Fruit fly (Drosophila melanogaster) whole organism, embryonic: ENCODE data around the gene pnr.
A peak's percentile ranks its signal among the peaks of the same experiment; 100 is the strongest.

Experiments
- Aef1 ChIP-seq: fragments of 200-800 bp; sonication (Bioruptor generic); IDR thresholded peaks from 3 replicates; pipeline ENCODE4 v1.3.6; 2022; ENCODE audit warnings: missing biosample characterization, missing genetic modification characterization
- CG10543 ChIP-seq: fragments of 200-800 bp; sonication (Bioruptor generic); optimal IDR thresholded peaks from 3 replicates; lab custom pipeline; 2017; ENCODE audit warnings: missing biosample characterization, mild to moderate bottlenecking, missing genetic modification characterization, moderate library complexity
- CG11085 ChIP-seq: fragments of 200-800 bp; sonication (Bioruptor generic); IDR thresholded peaks from 2 replicates; pipeline ENCODE4 v1.3.6; 2022; ENCODE audit warnings: missing biosample characterization, missing genetic modification characterization
- CG12155 ChIP-seq: fragments of 200-800 bp; sonication (Bioruptor generic); optimal IDR thresholded peaks from 3 replicates; lab custom pipeline; 2016; ENCODE audit warnings: missing biosample characterization, missing genetic modification characterization
- CG13424 ChIP-seq: fragments of 200-800 bp; sonication (Bioruptor generic); optimal IDR thresholded peaks from 2 replicates; lab custom pipeline; 2019; ENCODE audit warnings: missing biosample characterization, mild to moderate bottlenecking, missing genetic modification characterization, moderate library complexity
- CG13775 ChIP-seq: fragments of 200-800 bp; sonication (Bioruptor generic); optimal IDR thresholded peaks from 3 replicates; lab custom pipeline; 2017; ENCODE audit warnings: missing biosample characterization, mild to moderate bottlenecking, missing genetic modification characterization
- CG17359 ChIP-seq: fragments of 200-800 bp; sonication (Bioruptor generic); optimal IDR thresholded peaks from 3 replicates; lab custom pipeline; 2018; ENCODE audit warnings: missing biosample characterization, mild to moderate bottlenecking, missing genetic modification characterization, moderate library complexity
- CG18262 ChIP-seq: fragments of 200-800 bp; optimal IDR thresholded peaks from 3 replicates; lab custom pipeline; 2019; ENCODE audit warnings: missing biosample characterization, mild to moderate bottlenecking, missing genetic modification characterization, moderate library complexity
- CG2199 ChIP-seq: fragments of 200-800 bp; sonication (Bioruptor generic); IDR thresholded peaks from 3 replicates; pipeline ENCODE4 v1.3.6; 2022; ENCODE audit warnings: missing biosample characterization, missing genetic modification characterization
- CG34376 ChIP-seq: fragments of 200-800 bp; sonication (Bioruptor generic); optimal IDR thresholded peaks from 2 replicates; lab custom pipeline; 2018; ENCODE audit warnings: missing biosample characterization, mild to moderate bottlenecking, missing genetic modification characterization
- CG34422 ChIP-seq: fragments of 200-800 bp; sonication (Bioruptor generic); IDR thresholded peaks from 3 replicates; pipeline ENCODE4 v1.3.6; 2022; ENCODE audit warnings: missing biosample characterization, missing genetic modification characterization
- CG7839 ChIP-seq: fragments of 200-800 bp; sonication (Bioruptor generic); optimal IDR thresholded peaks from 3 replicates; lab custom pipeline; 2018; ENCODE audit warnings: missing biosample characterization, mild to moderate bottlenecking, missing genetic modification characterization, moderate library complexity
- CG8359 ChIP-seq: fragments of 200-800 bp; sonication (Bioruptor generic); optimal IDR thresholded peaks from 2 replicates; lab custom pipeline; 2017; ENCODE audit warnings: missing biosample characterization, mild to moderate bottlenecking, missing genetic modification characterization, borderline replicate concordance
- D ChIP-seq, 2 experiments: fragments of 200-800 bp in 1 of 2; fragments of >200 bp in 1 of 2; sonication (Bioruptor generic) in 1 of 2; optimal IDR thresholded peaks; 2 replicates in 1 of 2; 3 replicates in 1 of 2; lab custom pipeline; 2017; ENCODE audit warnings: mild to moderate bottlenecking in 1 of 2, missing biosample characterization in 1 of 2, missing genetic modification characterization in 1 of 2, missing genetic modification reagents in 1 of 2
- Deaf1 ChIP-seq: fragments of 200-800 bp; optimal IDR thresholded peaks from 3 replicates; lab custom pipeline; 2019; ENCODE audit warnings: missing biosample characterization, mild to moderate bottlenecking, missing genetic modification characterization, moderate library complexity
- Kr ChIP-seq: fragments of 200-800 bp; sonication (Bioruptor generic); optimal IDR thresholded peaks from 2 replicates; lab custom pipeline; 2017; ENCODE audit warnings: missing biosample characterization, mild to moderate bottlenecking, missing genetic modification characterization
- MBD-R2 ChIP-seq: fragments of 200-800 bp; sonication (Bioruptor generic); IDR thresholded peaks from 2 replicates; pipeline ENCODE4 v1.3.6; 2022; ENCODE audit warnings: missing biosample characterization, missing genetic modification characterization
- MTF-1 ChIP-seq: fragments of 200-800 bp; sonication (Bioruptor generic); optimal IDR thresholded peaks from 2 replicates; lab custom pipeline; 2018; ENCODE audit warnings: missing biosample characterization, mild to moderate bottlenecking, missing genetic modification characterization, borderline replicate concordance
- Mes4 ChIP-seq: fragments of 200-800 bp; sonication (Bioruptor generic); optimal IDR thresholded peaks from 2 replicates; lab custom pipeline; 2016; ENCODE audit warnings: missing biosample characterization, missing genetic modification characterization
- Myb ChIP-seq: fragments of 200-800 bp; sonication (Bioruptor generic); optimal IDR thresholded peaks from 2 replicates; lab custom pipeline; 2016; ENCODE audit warnings: missing biosample characterization, missing genetic modification characterization
- Neu2 ChIP-seq: fragments of 200-800 bp; sonication (Bioruptor generic); optimal IDR thresholded peaks from 3 replicates; lab custom pipeline; 2016; ENCODE audit warnings: missing biosample characterization, missing genetic modification characterization, borderline replicate concordance
- Sox102F ChIP-seq: fragments of 200-800 bp; sonication (Bioruptor generic); optimal IDR thresholded peaks from 2 replicates; lab custom pipeline; 2018; ENCODE audit warnings: missing biosample characterization, mild to moderate bottlenecking, missing genetic modification characterization, moderate library complexity
- Xrp1 ChIP-seq: fragments of 200-800 bp; sonication (Bioruptor generic); IDR thresholded peaks from 2 replicates; pipeline ENCODE4 v1.3.6; 2022; ENCODE audit warnings: missing biosample characterization, missing genetic modification characterization
- az2 ChIP-seq: fragments of 200-800 bp; sonication (Bioruptor generic); optimal IDR thresholded peaks from 3 replicates; lab custom pipeline; 2016; ENCODE audit warnings: missing biosample characterization, missing genetic modification characterization
- bsh ChIP-seq, 2 experiments: fragments of 200-800 bp; sonication (Bioruptor generic); optimal IDR thresholded peaks; 2 replicates each; lab custom pipeline; 2017 to 2018; ENCODE audit warnings: mild to moderate bottlenecking in 2 of 2, missing biosample characterization in 2 of 2, missing genetic modification characterization in 2 of 2, moderate library complexity in 1 of 2
- cad ChIP-seq: fragments of >200 bp; optimal IDR thresholded peaks from 2 replicates; lab custom pipeline; 2017; ENCODE audit warnings: missing biosample characterization, missing genetic modification characterization
- caup ChIP-seq: fragments of 200-800 bp; sonication (Bioruptor generic); optimal IDR thresholded peaks from 3 replicates; lab custom pipeline; 2017; ENCODE audit warnings: missing biosample characterization, mild to moderate bottlenecking, missing genetic modification characterization, moderate library complexity; ENCODE audit not compliant: severe bottlenecking
- da ChIP-seq: fragments of 200-800 bp; sonication (Bioruptor generic); optimal IDR thresholded peaks from 2 replicates; lab custom pipeline; 2016; ENCODE audit warnings: missing biosample characterization, missing genetic modification characterization
- disco-r ChIP-seq: fragments of 200-800 bp; sonication (Bioruptor generic); optimal IDR thresholded peaks from 2 replicates; lab custom pipeline; 2016; ENCODE audit warnings: missing biosample characterization, missing genetic modification characterization
- ems ChIP-seq: fragments of 200-800 bp; sonication (Bioruptor generic); optimal IDR thresholded peaks from 3 replicates; lab custom pipeline; 2016; ENCODE audit warnings: missing biosample characterization, missing genetic modification characterization
- en ChIP-seq: fragments of 200-800 bp; sonication (Bioruptor generic); optimal IDR thresholded peaks from 2 replicates; lab custom pipeline; 2016; ENCODE audit warnings: missing biosample characterization, missing genetic modification characterization
- mirr ChIP-seq: fragments of 200-800 bp; sonication (Bioruptor generic); optimal IDR thresholded peaks from 3 replicates; lab custom pipeline; 2018; ENCODE audit warnings: missing biosample characterization, mild to moderate bottlenecking, missing genetic modification characterization
- nom ChIP-seq: fragments of 200-800 bp; sonication (Bioruptor generic); optimal IDR thresholded peaks from 2 replicates; lab custom pipeline; 2017; ENCODE audit warnings: missing biosample characterization, missing genetic modification characterization, mild to moderate bottlenecking, moderate library complexity, missing genetic modification reagents
- peb ChIP-seq: fragments of 200-800 bp; sonication (Bioruptor generic); IDR thresholded peaks from 2 replicates; pipeline ENCODE4 v1.3.6; 2022; ENCODE audit warnings: missing biosample characterization, missing genetic modification characterization
- pfk ChIP-seq: fragments of 200-800 bp; sonication (Bioruptor generic); optimal IDR thresholded peaks from 2 replicates; lab custom pipeline; 2018; ENCODE audit warnings: missing biosample characterization, mild to moderate bottlenecking, missing genetic modification characterization, moderate library complexity
- pho ChIP-seq: fragments of 200-800 bp; sonication (Bioruptor generic); optimal IDR thresholded peaks from 2 replicates; lab custom pipeline; 2016; ENCODE audit warnings: missing biosample characterization, missing genetic modification characterization
- rib ChIP-seq: fragments of 200-800 bp; sonication (Bioruptor generic); IDR thresholded peaks from 2 replicates; pipeline ENCODE4 v1.3.6; 2022; ENCODE audit warnings: missing biosample characterization, missing genetic modification characterization
- so ChIP-seq: fragments of 200-800 bp; sonication (Bioruptor generic); IDR thresholded peaks from 3 replicates; pipeline ENCODE4 v1.3.6; 2022; ENCODE audit warnings: missing biosample characterization, missing genetic modification characterization
- ssp ChIP-seq: fragments of 200-800 bp; sonication (Bioruptor generic); IDR thresholded peaks from 2 replicates; pipeline ENCODE4 v1.3.6; 2022; ENCODE audit warnings: missing biosample characterization, missing genetic modification characterization
- sug ChIP-seq: fragments of 200-800 bp; optimal IDR thresholded peaks from 2 replicates; lab custom pipeline; 2019; ENCODE audit warnings: missing biosample characterization, mild to moderate bottlenecking, missing genetic modification characterization, moderate library complexity
- tll ChIP-seq, 2 experiments: fragments of 200-800 bp in 1 of 2; fragments of >200 bp in 1 of 2; sonication (Bioruptor generic) in 1 of 2; optimal IDR thresholded peaks; 2 replicates each; lab custom pipeline; 2017 to 2019; ENCODE audit warnings: missing biosample characterization in 2 of 2, missing genetic modification characterization in 2 of 2, mild to moderate bottlenecking in 1 of 2, moderate library complexity in 1 of 2
- wor ChIP-seq: fragments of 200-800 bp; sonication (Bioruptor generic); IDR thresholded peaks from 2 replicates; pipeline ENCODE4 v1.3.6; 2022; ENCODE audit warnings: missing biosample characterization, missing genetic modification characterization
- zen ChIP-seq: fragments of 200-800 bp; sonication (Bioruptor generic); optimal IDR thresholded peaks from 3 replicates; lab custom pipeline; 2018; ENCODE audit warnings: missing biosample characterization, mild to moderate bottlenecking, missing genetic modification characterization, moderate library complexity

The pnr gene

DNA sequence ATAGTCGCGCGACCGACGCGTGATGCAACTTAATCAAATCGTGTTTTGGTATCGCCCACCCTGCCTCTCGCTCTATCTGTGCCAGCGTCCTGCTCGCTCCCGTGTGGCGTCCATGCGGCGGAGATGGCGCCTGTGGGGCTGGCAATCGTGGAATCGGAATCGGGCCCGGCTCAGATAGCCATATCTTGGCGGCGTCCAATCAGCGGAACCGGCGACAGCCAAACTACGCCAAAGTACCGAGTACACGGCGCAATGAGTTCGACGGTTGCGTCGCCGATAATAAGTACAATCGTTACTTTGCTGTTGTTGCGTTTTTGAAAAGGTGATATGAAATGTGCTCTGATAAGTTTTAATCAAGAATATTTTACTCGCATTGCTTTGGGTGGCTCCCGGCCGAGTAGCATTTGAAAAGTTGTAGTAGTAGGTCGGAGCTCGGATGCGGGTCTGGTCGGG, 40.1 kb upstream of the pnr start, which contains the start of gene srp (continued):
- TF ChIP-seq mirr (GFP tag; lab: Kevin White, UChicago) (peak; percentile 86), Mes4 (GFP tag; lab: Kevin White, UChicago) (no peak), wor (GFP tag; lab: Robert Waterston, UW) (no peak), Aef1 (GFP tag; lab: Robert Waterston, UW) (no peak), Deaf1 (peak; percentile 78)

DNA sequence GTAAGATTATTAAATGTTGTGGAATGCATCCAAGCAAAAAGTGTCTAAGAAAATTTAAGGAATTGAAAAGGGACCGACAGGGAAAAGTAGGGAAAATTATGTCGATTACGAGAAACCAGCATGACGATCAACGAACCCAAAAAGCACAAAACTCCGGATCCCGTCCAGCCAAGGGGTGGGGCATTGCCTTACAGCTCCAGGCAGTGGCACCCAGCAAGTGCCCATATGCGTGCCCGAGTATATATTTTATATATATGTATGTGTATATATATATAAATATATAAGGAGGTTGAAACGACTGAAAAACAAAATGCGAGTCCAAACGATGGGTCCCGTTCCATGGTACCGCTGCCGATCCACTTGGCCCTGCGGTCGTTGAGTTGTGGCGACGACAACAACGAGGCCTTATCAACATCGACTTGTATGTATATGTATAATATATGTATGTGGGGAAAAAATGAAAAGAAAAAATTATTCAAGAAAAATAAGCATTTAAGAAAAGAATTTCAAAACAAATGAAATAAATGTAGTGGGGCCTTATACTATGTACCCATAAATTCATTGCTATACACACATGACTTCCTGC, 38.7 kb upstream of the pnr start:
- TF ChIP-seq CG10543 (GFP tag; lab: Kevin White, UChicago) (peak; percentile 34), ems (GFP tag; lab: Kevin White, UChicago) (no peak), CG2199 (GFP tag; lab: Robert Waterston, UW) (no peak), caup (GFP tag; lab: Kevin White, UChicago) (no peak), Deaf1 (peak; percentile 66), nom (GFP tag; lab: Kevin White, UChicago) (peak; percentile 55), CG34376 (GFP tag; lab: Kevin White, UChicago) (peak; percentile 47), sug (tag; lab: Kevin White, UChicago) (peak; percentile 18), az2 (GFP tag; lab: Kevin White, UChicago) (no peak), bsh (GFP tag; optimal IDR thresholded peaks at IDR 0.05; lab: Kevin White, UChicago) (peak in 1 of 2 experiments; percentile 6)

DNA sequence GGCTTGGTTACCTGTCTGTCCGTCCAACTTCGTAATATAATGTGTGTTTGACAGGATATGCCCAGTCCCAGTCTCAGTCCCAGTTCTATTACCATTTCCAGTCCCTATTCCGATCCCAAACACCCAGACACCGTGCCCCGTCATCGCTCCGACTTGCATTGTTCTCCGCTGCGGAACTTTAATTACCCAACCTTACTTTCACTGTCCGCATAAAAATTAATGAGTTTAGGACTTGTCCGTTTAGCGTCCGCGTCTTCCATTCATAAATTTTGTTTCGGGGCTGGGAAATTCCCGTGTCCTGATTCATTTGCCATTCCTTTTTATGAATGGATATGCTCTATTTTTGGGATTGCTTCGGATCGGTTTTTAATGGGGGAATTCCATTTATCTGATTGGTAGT, 37.5 kb upstream of the pnr start:
- TF ChIP-seq CG13424: no peak
- TF ChIP-seq D (optimal IDR thresholded peaks at IDR 0.05; lab: Kevin White, UChicago): peak; percentile 65
- TF ChIP-seq D (GFP tag; optimal IDR thresholded peaks at IDR 0.05; lab: Kevin White, UChicago): no peak
- no peak for TF ChIP-seq en (GFP tag; lab: Kevin White, UChicago)
- no peak for TF ChIP-seq CG18262 (tag; lab: Kevin White, UChicago)
- TF ChIP-seq so (GFP tag; lab: Robert Waterston, UW): no peak
- TF ChIP-seq zen (tag; lab: Kevin White, UChicago): peak; percentile 90
- TF ChIP-seq CG11085: no peak
- TF ChIP-seq CG7839 (tag; lab: Kevin White, UChicago): no peak
- no peak for TF ChIP-seq peb (GFP tag; lab: Robert Waterston, UW)
- TF ChIP-seq CG10543 (GFP tag; lab: Kevin White, UChicago): no peak
- no peak for TF ChIP-seq CG34422 (GFP tag; lab: Robert Waterston, UW)
- peak; percentile 80 for TF ChIP-seq cad
- TF ChIP-seq Neu2 (GFP tag; lab: Kevin White, UChicago): no peak
- TF ChIP-seq MBD-R2 (GFP tag; lab: Robert Waterston, UW): no peak
- no peak for TF ChIP-seq pho (GFP tag; lab: Kevin White, UChicago)
- TF ChIP-seq tll (GFP tag; optimal IDR thresholded peaks at IDR 0.05; lab: Kevin White, UChicago): peak in 1 of 2 experiments; percentile 90

DNA sequence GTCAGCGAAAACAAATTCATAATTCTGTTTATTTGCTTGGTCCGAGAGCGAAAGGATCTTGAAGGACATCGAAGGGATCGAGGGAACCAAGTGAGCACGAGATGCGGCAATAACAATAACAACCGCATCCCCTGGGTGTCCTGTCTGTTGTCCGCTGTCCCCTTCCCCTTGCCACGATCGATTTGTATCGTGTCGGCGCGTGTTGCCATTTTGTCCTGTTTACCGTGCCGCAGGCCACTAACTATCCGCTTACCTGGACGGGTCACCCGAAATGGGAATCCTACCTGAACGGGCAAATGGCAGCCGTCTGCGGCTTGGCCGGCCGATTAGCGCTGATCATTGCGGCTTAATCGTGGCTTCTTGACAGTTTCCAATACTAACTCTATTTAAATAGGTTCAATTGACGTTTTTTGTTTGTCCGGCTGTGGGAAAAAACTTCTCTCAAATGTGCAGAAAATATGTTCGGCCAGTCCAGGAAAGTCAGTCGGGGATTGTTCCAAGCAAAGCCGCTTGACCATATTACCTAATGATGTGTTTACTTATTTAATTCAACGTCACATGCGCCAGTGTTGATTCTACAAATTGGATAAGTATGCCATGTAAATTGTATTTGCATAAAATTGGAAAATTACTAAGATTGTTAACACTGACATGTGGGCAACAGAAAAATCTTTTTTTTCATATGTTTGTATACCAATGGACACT, 36.5 kb upstream of the pnr start:
- no peak for TF ChIP-seq da (GFP tag; lab: Kevin White, UChicago)
- no peak for TF ChIP-seq rib
- TF ChIP-seq Sox102F (GFP tag; lab: Kevin White, UChicago): no peak
- TF ChIP-seq CG8359 (GFP tag; lab: Kevin White, UChicago): no peak
- no peak for TF ChIP-seq CG13775 (GFP tag; lab: Kevin White, UChicago)
- no peak for TF ChIP-seq ssp
- no peak for TF ChIP-seq disco-r
- no peak for TF ChIP-seq CG12155 (GFP tag; lab: Kevin White, UChicago)
- no peak for TF ChIP-seq MTF-1
- peak; percentile 83 for TF ChIP-seq zen (tag; lab: Kevin White, UChicago)
- TF ChIP-seq Myb (GFP tag; lab: Kevin White, UChicago): no peak
- TF ChIP-seq Xrp1: no peak
- TF ChIP-seq Kr (GFP tag; lab: Kevin White, UChicago): peak; percentile 6
- no peak for TF ChIP-seq CG17359 (tag; lab: Kevin White, UChicago)
- TF ChIP-seq pfk: no peak
